Worm (Caenorhabditis elegans) whole organism, L4 larva: ENCODE data around the gene sdz-4.
"Not testable (repeated sequence)": the region's sequence is repeated elsewhere in the genome, so short reads cannot be mapped to it uniquely, and the experiment has no call there.

Source experiments
- F37D6.2 ChIP-seq: sonication (generic microtip); optimal IDR thresholded peaks from 2 replicates; lab custom pipeline; 2016; ENCODE audit warnings: mild to moderate bottlenecking, missing genetic modification characterization, missing compliant biosample characterization
- F44E2.7 ChIP-seq: fragments of 200-800 bp; sonication (Bioruptor generic); IDR thresholded peaks from 2 replicates; pipeline ENCODE4 v2.1.2; 2022; ENCODE audit warnings: missing genetic modification characterization, missing compliant biosample characterization
- F49E8.2 ChIP-seq: sonication (generic microtip); optimal IDR thresholded peaks from 2 replicates; lab custom pipeline; 2016; ENCODE audit warnings: missing compliant biosample characterization, mild to moderate bottlenecking, missing genetic modification characterization, borderline replicate concordance
- Y105C5A.15 ChIP-seq: fragments of 200-800 bp; sonication (Bioruptor generic); IDR thresholded peaks from 2 replicates; pipeline ENCODE4 v1.3.6; 2022; ENCODE audit warnings: missing genetic modification characterization, missing compliant biosample characterization
- ZK546.5 ChIP-seq, 2 experiments: sonication (generic microtip); optimal IDR thresholded peaks; 2 replicates each; lab custom pipeline; 2017; ENCODE audit warnings: missing biosample characterization in 2 of 2, missing genetic modification characterization in 2 of 2
- aha-1 ChIP-seq: fragments of 150-350 bp; peaks from one replicate; lab custom pipeline; 2014; ENCODE audit warnings: missing biosample characterization, missing genetic modification characterization
- ama-1 ChIP-seq: fragments of 150-350 bp; optimal IDR thresholded peaks from 2 replicates; lab custom pipeline; 2014; ENCODE audit warnings: inconsistent platforms, mixed read lengths
- daf-12 ChIP-seq: fragments of 150-350 bp; optimal IDR thresholded peaks from 2 replicates; lab custom pipeline; 2014; ENCODE audit warnings: missing biosample characterization, missing genetic modification reagents, missing genetic modification characterization
- daf-19 ChIP-seq: fragments of 200-800 bp; sonication (Bioruptor generic); conservative IDR thresholded peaks from 2 replicates; pipeline ENCODE4 v1.3.6; 2022; ENCODE audit warnings: missing genetic modification characterization, missing compliant biosample characterization
- daf-8 ChIP-seq: fragments of 200-800 bp; sonication (Bioruptor generic); IDR thresholded peaks from 2 replicates; pipeline ENCODE4 v1.3.6; 2022; ENCODE audit warnings: missing genetic modification characterization, missing compliant biosample characterization
- duxl-1 ChIP-seq: sonication (generic microtip); optimal IDR thresholded peaks from 2 replicates; lab custom pipeline; 2016; ENCODE audit warnings: mild to moderate bottlenecking, missing genetic modification characterization, moderate library complexity, missing compliant biosample characterization; ENCODE audit not compliant: poor library complexity
- dve-1 ChIP-seq: sonication (generic microtip); optimal IDR thresholded peaks from 2 replicates; lab custom pipeline; 2017; ENCODE audit warnings: antibody characterized with exemption, mild to moderate bottlenecking, missing genetic modification characterization, missing compliant biosample characterization; ENCODE audit not compliant: insufficient read depth
- egl-27 ChIP-seq: sonication (generic microtip); optimal IDR thresholded peaks from 3 replicates; lab custom pipeline; 2017; ENCODE audit warnings: missing biosample characterization, missing genetic modification reagents, missing genetic modification characterization
- gei-8 ChIP-seq: fragments of 200-800 bp; sonication (Bioruptor generic); optimal IDR thresholded peaks from 2 replicates; lab custom pipeline; 2018; ENCODE audit warnings: mild to moderate bottlenecking, missing genetic modification characterization, missing compliant biosample characterization
- jun-1 ChIP-seq: fragments of 150-350 bp; optimal IDR thresholded peaks from 2 replicates; lab custom pipeline; 2014; ENCODE audit warnings: missing biosample characterization, missing genetic modification reagents, missing genetic modification characterization
- lin-1 ChIP-seq: fragments of 200-800 bp; sonication (Bioruptor generic); IDR thresholded peaks from 2 replicates; pipeline ENCODE4 v1.3.6; 2022; ENCODE audit warnings: missing genetic modification reagents, missing genetic modification characterization, missing compliant biosample characterization
- lin-29 ChIP-seq: fragments of 200-800 bp; sonication (Bioruptor generic); IDR thresholded peaks from 2 replicates; pipeline ENCODE4 v1.3.6; 2022; ENCODE audit warnings: missing genetic modification reagents, missing genetic modification characterization, missing compliant biosample characterization
- lir-3 ChIP-seq: sonication (generic microtip); optimal IDR thresholded peaks from 2 replicates; lab custom pipeline; 2016; ENCODE audit warnings: mild to moderate bottlenecking, missing genetic modification characterization, missing compliant biosample characterization
- madf-5 ChIP-seq, 2 experiments: fragments of 200-800 bp; sonication (Bioruptor generic); IDR thresholded peaks; 2 replicates each; pipeline ENCODE4 v1.3.6; 2022; ENCODE audit warnings: missing compliant biosample characterization in 2 of 2, missing genetic modification characterization in 2 of 2
- mes-2 ChIP-seq: sonication (generic microtip); optimal IDR thresholded peaks from 2 replicates; lab custom pipeline; 2016; ENCODE audit warnings: missing genotype, mild to moderate bottlenecking, missing genetic modification characterization, missing compliant biosample characterization; ENCODE audit not compliant: poor library complexity, severe bottlenecking
- nhr-102 ChIP-seq: sonication (generic microtip); optimal IDR thresholded peaks from 2 replicates; lab custom pipeline; 2016; ENCODE audit warnings: mild to moderate bottlenecking, missing genetic modification characterization, moderate library complexity, missing compliant biosample characterization
- nhr-111 ChIP-seq: fragments of 200-800 bp; sonication (Bioruptor generic); optimal IDR thresholded peaks from 2 replicates; lab custom pipeline; 2018; ENCODE audit warnings: mild to moderate bottlenecking, missing genetic modification characterization, missing compliant biosample characterization
- nhr-237 ChIP-seq: sonication (generic microtip); optimal IDR thresholded peaks from 2 replicates; lab custom pipeline; 2017; ENCODE audit warnings: missing biosample characterization, missing genetic modification characterization
- nhr-41 ChIP-seq: fragments of 200-800 bp; sonication (Bioruptor generic); IDR thresholded peaks from 2 replicates; pipeline ENCODE4 v1.3.6; 2022; ENCODE audit warnings: missing genetic modification reagents, missing genetic modification characterization, missing compliant biosample characterization
- nhr-42 ChIP-seq: fragments of 200-800 bp; sonication (Bioruptor generic); IDR thresholded peaks from 2 replicates; pipeline ENCODE4 v1.3.6; 2022; ENCODE audit warnings: missing genetic modification characterization, missing compliant biosample characterization
- nhr-6 ChIP-seq: fragments of 150-350 bp; optimal IDR thresholded peaks from 2 replicates; lab custom pipeline; 2014; ENCODE audit warnings: missing biosample characterization, missing genetic modification characterization
- rbr-2 ChIP-seq: sonication (generic microtip); optimal IDR thresholded peaks from 2 replicates; lab custom pipeline; 2016; ENCODE audit warnings: missing genotype, missing genetic modification characterization, missing compliant biosample characterization
- saeg-2 ChIP-seq: fragments of 200-800 bp; sonication (Bioruptor generic); IDR thresholded peaks from 2 replicates; pipeline ENCODE4 v1.3.6; 2022; ENCODE audit warnings: missing genetic modification reagents, missing genetic modification characterization, missing compliant biosample characterization
- sdz-12 ChIP-seq: fragments of 200-800 bp; sonication (Bioruptor generic); optimal IDR thresholded peaks from 2 replicates; lab custom pipeline; 2018; ENCODE audit warnings: mild to moderate bottlenecking, missing genetic modification characterization, missing compliant biosample characterization
- spr-1 ChIP-seq: sonication (generic microtip); optimal IDR thresholded peaks from 2 replicates; lab custom pipeline; 2016; ENCODE audit warnings: mild to moderate bottlenecking, missing genetic modification characterization, missing compliant biosample characterization
- spr-3 ChIP-seq: fragments of 200-800 bp; sonication (Bioruptor generic); optimal IDR thresholded peaks from 2 replicates; lab custom pipeline; 2018; ENCODE audit warnings: mild to moderate bottlenecking, missing genetic modification characterization, missing compliant biosample characterization
- unc-130 ChIP-seq: sonication (generic microtip); optimal IDR thresholded peaks from 2 replicates; lab custom pipeline; 2016; ENCODE audit warnings: missing genetic modification reagents, missing genetic modification characterization, missing compliant biosample characterization
- zfp-3 ChIP-seq: fragments of 200-800 bp; sonication (Bioruptor generic); conservative IDR thresholded peaks from 2 replicates; pipeline ENCODE4 v1.3.6; 2022; ENCODE audit warnings: missing genetic modification reagents, missing genetic modification characterization, missing compliant biosample characterization
- ztf-11 ChIP-seq: fragments of 150-350 bp; optimal IDR thresholded peaks from 2 replicates; lab custom pipeline; 2014; ENCODE audit warnings: missing biosample characterization, missing genetic modification characterization
- ztf-7 ChIP-seq: fragments of 150-350 bp; optimal IDR thresholded peaks from 2 replicates; lab custom pipeline; 2014; ENCODE audit warnings: missing biosample characterization, missing genetic modification characterization

Gene sdz-4

DNA sequence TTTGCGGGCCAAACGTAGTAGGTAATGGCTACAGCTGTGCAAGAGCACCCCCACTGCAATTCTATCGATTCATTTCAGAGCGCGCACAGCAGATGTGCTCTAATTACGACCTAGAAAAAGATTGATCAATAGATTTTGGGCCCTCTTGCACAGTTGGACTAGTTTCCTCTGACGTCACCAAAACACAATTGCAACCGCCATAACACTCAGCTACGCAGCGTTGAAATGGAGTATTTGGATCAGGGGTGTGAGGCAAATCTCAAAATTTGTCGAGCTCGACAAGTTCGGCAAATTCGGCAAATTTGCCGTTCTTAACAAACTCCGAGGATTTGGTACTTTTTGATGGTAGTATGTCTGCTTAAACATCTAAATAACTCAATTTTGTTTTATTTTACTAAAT is 8.2 kb downstream of the sdz-4 start, which contains the start of gene fbxc-18:
fbxc-18 (minus strand) TSS at position 101 of the 400 bp plus-strand sequence.
- not testable (repeated sequence) for TF ChIP-seq F37D6.2 (tag; lab: Kevin White, UChicago); sdz-12 (GFP tag; lab: Kevin White, UChicago); spr-3 (GFP tag; lab: Kevin White, UChicago)

DNA sequence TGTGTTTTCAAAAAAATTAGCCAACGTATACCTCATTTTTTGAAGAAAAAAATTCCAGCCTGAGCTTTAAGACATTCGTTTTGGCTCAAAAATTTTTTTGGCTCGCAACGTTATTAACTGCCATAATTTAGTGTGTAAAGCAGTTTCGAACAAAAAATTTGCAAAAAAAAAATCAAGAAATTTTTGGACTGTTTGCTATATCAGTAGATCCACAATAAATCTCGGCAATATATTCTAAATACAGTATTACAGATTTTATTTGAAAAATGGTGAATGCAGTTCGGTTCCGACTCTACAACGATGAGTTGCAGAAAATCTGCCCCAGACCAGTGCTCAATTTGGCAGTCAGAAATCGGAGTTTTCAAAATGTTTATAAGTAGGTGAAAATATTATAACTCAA is 9.4 kb downstream of the sdz-4 start, which contains the start of gene C32B5.6:
C32B5.6 (plus strand) TSS at position 301 of the 400 bp plus-strand sequence.
- not testable (repeated sequence) for TF ChIP-seq jun-1, F49E8.2, mes-2 (tag; lab: Kevin White, UChicago)
- TF ChIP-seq, all 104 proteins: peak for 0; not testable (repeated sequence) for 104

DNA sequence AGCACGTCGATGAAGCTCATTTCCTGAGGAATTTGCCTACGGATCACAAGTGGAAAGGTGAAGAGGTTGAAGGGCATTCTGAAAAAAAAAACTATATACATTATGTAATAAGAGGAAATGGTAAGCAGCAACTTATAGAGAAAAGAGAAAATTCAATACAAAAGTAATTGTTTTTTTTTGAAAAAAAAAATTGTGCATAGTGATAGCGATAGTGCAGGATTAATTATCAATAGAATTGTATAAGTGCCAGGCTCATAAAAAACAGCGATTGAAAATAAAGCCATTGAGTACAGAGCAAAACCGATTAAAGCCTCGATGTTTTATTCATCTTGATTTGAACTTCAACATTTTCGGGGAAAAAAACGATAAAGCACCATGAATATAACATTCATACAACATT is 14.1 kb downstream of the sdz-4 start, which contains the start of gene C32B5.15:
C32B5.15 (minus strand) TSS at position 101 of the 400 bp plus-strand sequence.
- TF ChIP-seq lin-1 (GFP tag; lab: Robert Waterston, UW): no peak
- TF ChIP-seq ztf-7: no peak
- no peak for TF ChIP-seq duxl-1
- no peak for TF ChIP-seq nhr-42 (GFP tag; lab: Robert Waterston, UW)
- TF ChIP-seq rbr-2 (tag; lab: Kevin White, UChicago): no peak
- no peak for TF ChIP-seq nhr-111
- no peak for TF ChIP-seq lir-3 (tag; lab: Kevin White, UChicago)
- no peak for TF ChIP-seq daf-19 (GFP tag; lab: Robert Waterston, UW)
- TF ChIP-seq saeg-2 (GFP tag; lab: Robert Waterston, UW): no peak
- no peak for TF ChIP-seq spr-1 (tag; lab: Kevin White, UChicago)
- no peak for TF ChIP-seq Y105C5A.15 (GFP tag; lab: Robert Waterston, UW)
- no peak for TF ChIP-seq F44E2.7 (GFP tag; lab: Robert Waterston, UW)
- TF ChIP-seq nhr-6: no peak
- no peak for TF ChIP-seq egl-27
- TF ChIP-seq, all 104 proteins: peak for 0

DNA sequence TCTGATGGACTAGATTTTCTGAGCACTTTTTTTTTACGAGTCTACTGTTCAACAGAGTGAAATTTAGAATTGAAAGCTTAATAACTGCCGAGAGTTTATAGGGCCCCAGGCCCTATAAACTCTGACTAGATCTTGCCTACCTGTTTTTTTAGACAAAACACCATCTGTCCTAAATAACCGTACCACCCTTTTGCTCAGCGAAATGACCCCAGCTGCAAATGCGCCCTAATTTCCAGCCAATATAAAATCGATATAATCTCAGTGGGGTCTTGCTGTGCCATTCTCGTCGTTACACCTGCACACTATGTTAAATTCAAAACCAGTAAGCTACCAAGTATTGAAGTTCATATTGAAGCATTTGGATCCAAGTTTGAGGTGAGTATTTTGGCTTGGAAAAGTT is 15.3 kb downstream of the sdz-4 start, which contains the start of gene fbxc-14:
fbxc-14 (plus strand) TSS at position 301 of the 400 bp plus-strand sequence.
- TF ChIP-seq daf-12 (no peak), jun-1 (tag; lab: Kevin White, UChicago) (no peak), zfp-3 (GFP tag; lab: Robert Waterston, UW) (no peak), gei-8 (no peak), ama-1 (lab: Kevin White, UChicago) (no peak), unc-130 (no peak), ZK546.5 (tag; optimal IDR thresholded peaks at IDR 0.05; lab: Kevin White, UChicago) (no peak), aha-1 (tag; lab: Kevin White, UChicago) (no peak), duxl-1 (no peak), F37D6.2 (tag; lab: Kevin White, UChicago) (no peak), dve-1 (no peak), nhr-41 (GFP tag; lab: Robert Waterston, UW) (no peak), nhr-102 (tag; lab: Kevin White, UChicago) (no peak), lin-1 (GFP tag; lab: Robert Waterston, UW) (no peak), madf-5 (GFP tag; IDR thresholded peaks at IDR 0.05; lab: Robert Waterston, UW) (no peak), daf-8 (GFP tag; lab: Robert Waterston, UW) (no peak), lir-3 (tag; lab: Kevin White, UChicago) (no peak), ztf-11 (tag; lab: Kevin White, UChicago) (no peak), lin-29 (GFP tag; lab: Robert Waterston, UW) (no peak), nhr-237 (no peak)
